Fruit fly (Drosophila melanogaster): ENCODE measurements around the gene chico.

Gene chico

DNA sequence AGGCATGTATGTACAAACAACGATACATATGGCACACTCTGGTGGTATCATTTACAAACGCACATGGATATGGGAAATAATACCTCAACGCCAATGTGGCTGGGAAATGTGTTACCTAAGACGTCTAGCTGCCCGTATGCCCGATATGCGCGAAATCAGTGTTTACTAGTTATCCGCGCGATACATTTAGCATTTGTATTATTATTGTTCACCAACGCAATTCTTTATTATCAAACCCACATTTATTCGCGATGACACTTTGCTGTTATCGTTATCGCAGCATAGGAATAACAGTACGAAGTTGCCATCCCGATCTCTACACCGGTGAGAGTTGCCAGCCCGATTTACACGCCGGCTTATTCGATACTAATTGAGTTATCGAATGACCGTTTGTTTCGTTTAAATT lies at the start of gene chico:
Gene chico, minus strand, starts transcription at position 294 of the 406 bp plus-strand sequence.
- no peak for TF ChIP-seq psq (optimal IDR thresholded peaks at IDR 0.05)
- TF ChIP-seq CG8478 (optimal IDR thresholded peaks at IDR 0.05) = no peak
- TF ChIP-seq pan (optimal IDR thresholded peaks at IDR 0.05) = no peak
- TF ChIP-seq usp (GFP tag; optimal IDR thresholded peaks at IDR 0.05) = no peak
- TF ChIP-seq EcR (GFP tag; optimal IDR thresholded peaks at IDR 0.05) = no peak
- TF ChIP-seq Dll (optimal IDR thresholded peaks at IDR 0.05) = no peak

DNA sequence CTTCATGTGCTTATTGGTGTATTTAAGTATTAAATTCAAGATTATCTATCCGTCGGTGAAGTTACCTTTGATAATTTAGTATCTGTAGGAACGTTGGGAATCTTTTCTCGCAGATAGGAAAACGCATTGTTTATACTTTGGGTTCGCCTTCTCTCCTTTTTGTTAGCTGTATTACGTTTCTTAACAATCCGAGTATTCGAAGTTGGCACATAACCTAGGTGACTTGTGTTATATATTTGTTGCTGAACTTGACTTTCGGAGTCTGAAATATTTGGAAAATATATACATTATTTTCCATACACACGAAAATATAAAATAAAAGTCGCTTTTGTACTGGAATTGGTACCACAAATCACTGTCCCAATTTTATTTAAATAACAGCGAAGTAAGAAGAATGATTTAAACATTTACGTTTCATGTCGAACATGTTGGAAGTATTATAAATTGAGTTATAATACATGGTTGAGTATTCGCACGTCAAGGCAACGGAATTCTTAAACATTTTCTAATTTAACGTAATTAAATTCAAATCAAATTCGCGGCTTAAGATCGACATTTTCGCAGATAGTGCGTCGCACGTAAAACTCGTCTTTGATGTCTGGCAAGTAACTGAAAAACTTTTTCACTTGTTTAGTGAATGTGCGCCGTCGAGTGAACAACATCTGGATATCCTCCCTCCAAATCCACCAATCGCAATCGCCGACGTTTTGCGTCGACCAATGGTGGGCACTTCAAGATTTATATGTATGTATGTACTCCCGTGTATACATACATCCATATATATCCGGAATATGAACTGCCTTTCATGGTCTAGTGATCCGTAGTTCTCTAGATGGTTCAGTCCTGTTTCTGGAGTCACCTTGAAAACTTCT lies 48.2 kb upstream of the chico start, which contains the start of gene Hand:
Gene Hand, minus strand, starts transcription at position 588 of the 872 bp plus-strand sequence.
- TF ChIP-seq EcR (GFP tag; optimal IDR thresholded peaks at IDR 0.05) (no peak), Dll (optimal IDR thresholded peaks at IDR 0.05) (no peak), psq (optimal IDR thresholded peaks at IDR 0.05) (no peak), pan (optimal IDR thresholded peaks at IDR 0.05) (no peak), usp (GFP tag; optimal IDR thresholded peaks at IDR 0.05) (no peak), CG8478 (optimal IDR thresholded peaks at IDR 0.05) (no peak)

DNA sequence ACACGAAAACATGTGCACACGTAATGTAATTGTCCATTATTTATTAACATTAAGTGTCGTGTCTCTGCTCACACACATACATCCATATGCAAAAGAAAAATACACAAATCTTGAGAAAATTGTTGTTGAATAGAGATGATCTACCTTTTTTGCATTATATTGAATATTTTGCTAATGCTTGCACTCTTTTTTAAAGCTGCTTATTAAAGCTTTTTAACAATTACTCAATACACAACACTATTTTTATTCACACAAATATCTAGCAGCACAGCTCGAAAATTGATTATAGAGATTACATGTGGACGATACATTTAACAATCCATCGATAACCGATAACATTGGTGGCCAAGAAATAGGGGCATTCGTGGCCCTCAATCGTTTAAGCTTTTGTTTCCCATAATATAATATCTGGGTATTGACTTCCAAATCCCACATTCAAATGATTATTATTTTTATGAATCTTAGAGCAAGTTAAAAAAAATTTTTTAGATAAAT lies 45.2 kb upstream of the chico start, which contains the start of gene Ufd4:
Gene Ufd4, minus strand, starts transcription at position 300 of the 495 bp plus-strand sequence.
- TF ChIP-seq CG8478 (optimal IDR thresholded peaks at IDR 0.05) = no peak
- TF ChIP-seq usp (GFP tag; optimal IDR thresholded peaks at IDR 0.05) = no peak
- TF ChIP-seq Dll (optimal IDR thresholded peaks at IDR 0.05) = no peak
- TF ChIP-seq EcR (GFP tag; optimal IDR thresholded peaks at IDR 0.05) = no peak
- TF ChIP-seq pan (optimal IDR thresholded peaks at IDR 0.05) = no peak
- TF ChIP-seq psq (optimal IDR thresholded peaks at IDR 0.05) = no peak

DNA sequence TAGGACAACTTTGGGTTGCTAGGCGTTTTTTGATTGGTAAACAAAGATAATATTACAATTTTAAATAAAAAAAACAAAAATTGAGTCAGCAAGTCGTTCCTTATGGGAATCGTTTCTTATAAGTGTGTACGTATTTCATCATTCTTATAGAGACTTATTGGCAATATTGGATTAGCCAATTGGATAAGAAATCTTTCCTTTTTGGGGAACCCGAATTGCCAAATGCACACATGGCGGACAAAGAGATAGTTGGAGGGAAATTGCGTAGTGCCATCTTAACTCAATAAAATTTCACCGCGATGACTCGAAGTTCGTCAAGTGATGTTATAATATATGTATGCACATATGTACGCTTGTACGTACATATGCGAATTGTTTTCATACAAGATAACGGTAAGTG lies 44.4 kb upstream of the chico start:
- TF ChIP-seq EcR (GFP tag; optimal IDR thresholded peaks at IDR 0.05) (no peak), usp (GFP tag; optimal IDR thresholded peaks at IDR 0.05) (no peak), psq (optimal IDR thresholded peaks at IDR 0.05) (no peak), pan (optimal IDR thresholded peaks at IDR 0.05) (no peak), Dll (optimal IDR thresholded peaks at IDR 0.05) (no peak), CG8478 (optimal IDR thresholded peaks at IDR 0.05) (no peak)

DNA sequence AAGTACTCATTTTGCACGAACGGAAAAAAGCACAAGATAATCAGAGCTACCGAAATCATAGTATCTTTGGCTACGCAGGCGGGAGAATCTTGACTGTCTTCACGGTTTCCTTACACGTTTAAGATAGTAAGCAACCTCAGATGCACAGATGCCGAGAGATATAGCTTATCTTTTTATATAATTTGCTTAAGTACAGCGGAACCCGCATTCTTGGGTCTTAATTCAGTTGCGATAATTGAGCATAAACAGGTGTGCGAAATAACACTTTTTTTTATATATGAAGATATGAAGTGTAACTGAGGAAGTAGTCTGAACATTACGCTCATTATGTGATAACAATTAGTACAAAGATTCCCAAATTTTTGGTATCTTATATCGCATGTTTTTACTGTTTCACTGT lies 33.9 kb upstream of the chico start, which contains the start of gene CG34043:
Gene CG34043, minus strand, starts transcription at position 101 of the 400 bp plus-strand sequence.
- TF ChIP-seq Dll (optimal IDR thresholded peaks at IDR 0.05) = no peak
- TF ChIP-seq CG8478 (optimal IDR thresholded peaks at IDR 0.05) = no peak
- TF ChIP-seq EcR (GFP tag; optimal IDR thresholded peaks at IDR 0.05) = no peak
- no peak for TF ChIP-seq usp (GFP tag; optimal IDR thresholded peaks at IDR 0.05)
- no peak for TF ChIP-seq psq (optimal IDR thresholded peaks at IDR 0.05)
- no peak for TF ChIP-seq pan (optimal IDR thresholded peaks at IDR 0.05)

DNA sequence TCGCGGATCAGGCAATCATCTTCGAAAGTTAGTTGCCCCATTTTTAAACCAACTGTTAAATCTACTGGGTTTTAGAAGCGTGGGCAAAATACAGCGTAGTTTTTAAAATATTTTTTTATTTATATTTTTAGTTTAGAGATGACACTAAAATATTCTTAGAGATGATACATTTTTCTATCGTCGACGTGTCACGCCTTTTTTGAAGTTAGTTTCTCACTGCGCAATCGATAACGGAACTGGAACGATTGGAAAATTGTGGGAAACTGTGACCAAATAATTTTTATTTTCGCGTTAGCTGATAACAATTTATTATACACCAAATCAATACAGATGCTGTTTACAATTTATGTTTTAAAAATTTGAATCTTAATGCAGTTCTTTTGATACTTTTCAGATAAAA lies 31.8 kb upstream of the chico start, which contains the start of gene Utx:
Gene Utx, minus strand, starts transcription at position 154 of the 400 bp plus-strand sequence.
- TF ChIP-seq psq (optimal IDR thresholded peaks at IDR 0.05) (no peak), CG8478 (optimal IDR thresholded peaks at IDR 0.05) (no peak), Dll (optimal IDR thresholded peaks at IDR 0.05) (no peak), pan (optimal IDR thresholded peaks at IDR 0.05) (no peak), EcR (GFP tag; optimal IDR thresholded peaks at IDR 0.05) (no peak), usp (GFP tag; optimal IDR thresholded peaks at IDR 0.05) (no peak)

DNA sequence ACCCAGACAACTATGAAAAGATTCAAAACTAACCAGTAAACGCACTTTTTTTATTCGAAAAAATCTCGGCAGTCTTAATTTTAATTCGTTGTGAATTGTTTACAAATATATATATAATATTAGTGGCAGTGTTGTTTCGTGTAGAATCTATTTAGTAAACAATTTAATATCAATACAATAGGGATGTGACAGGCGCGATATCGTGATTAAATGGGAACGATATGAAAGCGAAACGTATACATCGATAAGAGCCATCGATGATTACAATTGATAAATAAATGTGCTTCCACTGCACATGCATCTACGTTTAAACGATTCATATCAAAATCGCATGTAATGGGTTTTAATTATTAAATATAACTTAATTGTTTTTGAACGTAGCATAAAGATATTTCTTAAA lies 30.5 kb upstream of the chico start:
- no peak for TF ChIP-seq CG8478 (optimal IDR thresholded peaks at IDR 0.05)
- TF ChIP-seq Dll (optimal IDR thresholded peaks at IDR 0.05) = no peak
- TF ChIP-seq EcR (GFP tag; optimal IDR thresholded peaks at IDR 0.05) = no peak
- TF ChIP-seq usp (GFP tag; optimal IDR thresholded peaks at IDR 0.05) = no peak
- no peak for TF ChIP-seq pan (optimal IDR thresholded peaks at IDR 0.05)
- TF ChIP-seq psq (optimal IDR thresholded peaks at IDR 0.05) = no peak

DNA sequence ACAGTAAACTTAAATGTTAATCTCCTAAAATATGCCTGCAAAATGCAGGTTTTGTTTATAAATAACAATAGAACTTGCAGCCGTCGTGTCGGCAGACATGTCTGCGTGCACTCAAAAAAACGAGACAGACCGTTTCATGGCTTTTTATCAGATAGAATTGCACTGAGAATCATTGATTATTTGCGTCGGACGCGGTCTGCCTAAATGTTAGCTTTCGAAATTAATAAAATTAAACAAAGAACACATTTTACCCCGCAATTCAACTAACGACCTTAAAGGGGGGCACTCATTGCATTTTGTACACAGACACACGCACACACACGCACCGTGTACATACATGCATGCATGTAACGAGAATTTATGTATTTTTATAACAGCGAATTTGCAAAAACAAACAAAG lies 30.0 kb upstream of the chico start:
- no peak for TF ChIP-seq Dll (optimal IDR thresholded peaks at IDR 0.05)
- no peak for TF ChIP-seq EcR (GFP tag; optimal IDR thresholded peaks at IDR 0.05)
- no peak for TF ChIP-seq psq (optimal IDR thresholded peaks at IDR 0.05)
- no peak for TF ChIP-seq usp (GFP tag; optimal IDR thresholded peaks at IDR 0.05)
- no peak for TF ChIP-seq pan (optimal IDR thresholded peaks at IDR 0.05)
- no peak for TF ChIP-seq CG8478 (optimal IDR thresholded peaks at IDR 0.05)

DNA sequence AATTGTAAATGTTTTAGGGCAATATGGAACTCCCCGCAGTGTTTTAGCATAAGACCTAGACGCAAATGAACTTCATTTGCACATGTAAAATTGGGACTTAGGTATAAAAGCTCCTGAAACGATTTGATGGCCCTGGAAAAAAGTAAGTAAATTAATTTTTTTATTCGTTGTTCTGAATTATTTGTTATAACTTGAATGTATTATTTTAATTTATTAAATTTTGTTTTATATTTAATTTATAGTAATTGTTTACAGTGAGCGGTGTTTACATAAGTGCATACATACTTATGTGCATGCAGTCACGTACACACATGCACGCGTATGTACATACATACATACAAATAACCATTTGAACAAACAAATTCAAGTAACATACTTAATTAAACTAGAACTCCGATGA lies 29.6 kb upstream of the chico start:
- TF ChIP-seq usp (GFP tag; optimal IDR thresholded peaks at IDR 0.05) (no peak), Dll (optimal IDR thresholded peaks at IDR 0.05) (no peak), EcR (GFP tag; optimal IDR thresholded peaks at IDR 0.05) (no peak), pan (optimal IDR thresholded peaks at IDR 0.05) (no peak), psq (optimal IDR thresholded peaks at IDR 0.05) (no peak), CG8478 (optimal IDR thresholded peaks at IDR 0.05) (no peak)

DNA sequence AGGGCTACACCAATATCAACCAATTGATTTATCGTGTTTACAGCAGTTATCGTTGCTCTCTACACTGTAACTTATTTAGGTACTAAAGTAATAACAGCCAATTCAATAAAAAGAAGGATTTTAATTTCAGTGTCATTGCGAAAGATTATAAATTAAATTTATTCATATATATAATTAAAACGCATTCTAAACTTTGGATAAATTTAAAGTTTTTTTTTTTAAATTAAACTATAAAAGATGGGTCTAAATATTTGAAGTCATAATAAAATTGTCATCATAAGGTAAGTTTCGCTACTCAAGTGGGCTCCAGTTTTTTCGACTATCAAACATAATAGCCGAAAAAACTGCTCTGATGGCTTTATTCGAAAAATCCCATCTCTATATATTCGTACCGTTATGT lies 25.3 kb upstream of the chico start, which contains the start of gene trk:
Gene trk, minus strand, starts transcription at position 101 of the 400 bp plus-strand sequence.
- TF ChIP-seq pan (optimal IDR thresholded peaks at IDR 0.05) = no peak
- TF ChIP-seq usp (GFP tag; optimal IDR thresholded peaks at IDR 0.05) = no peak
- TF ChIP-seq CG8478 (optimal IDR thresholded peaks at IDR 0.05) = no peak
- no peak for TF ChIP-seq EcR (GFP tag; optimal IDR thresholded peaks at IDR 0.05)
- no peak for TF ChIP-seq Dll (optimal IDR thresholded peaks at IDR 0.05)
- TF ChIP-seq psq (optimal IDR thresholded peaks at IDR 0.05) = no peak

DNA sequence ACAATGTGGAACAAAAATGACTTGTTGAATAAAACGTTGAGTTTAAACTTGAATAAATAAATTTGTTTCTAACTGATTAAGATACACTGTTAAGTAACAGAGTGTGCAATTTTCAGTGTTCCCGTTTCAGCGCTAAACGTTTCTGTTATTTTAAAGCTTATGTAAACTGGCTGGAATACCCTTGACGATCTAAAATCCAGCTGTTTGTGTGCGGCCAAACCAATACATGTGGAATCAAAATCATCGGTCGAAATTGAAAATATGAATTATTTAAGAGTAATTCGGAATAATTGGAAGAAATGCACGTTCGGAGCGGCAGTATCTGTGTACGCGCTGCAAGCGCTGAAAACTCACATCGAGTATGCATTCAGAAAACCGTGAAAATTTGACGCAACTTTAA lies 23.0 kb upstream of the chico start, which contains the start of gene Mulk:
Gene Mulk, plus strand, starts transcription at position 198 of the 400 bp plus-strand sequence.
- TF ChIP-seq CG8478 (optimal IDR thresholded peaks at IDR 0.05) (no peak), pan (optimal IDR thresholded peaks at IDR 0.05) (no peak), Dll (optimal IDR thresholded peaks at IDR 0.05) (no peak), EcR (GFP tag; optimal IDR thresholded peaks at IDR 0.05) (no peak), psq (optimal IDR thresholded peaks at IDR 0.05) (no peak), usp (GFP tag; optimal IDR thresholded peaks at IDR 0.05) (no peak)

DNA sequence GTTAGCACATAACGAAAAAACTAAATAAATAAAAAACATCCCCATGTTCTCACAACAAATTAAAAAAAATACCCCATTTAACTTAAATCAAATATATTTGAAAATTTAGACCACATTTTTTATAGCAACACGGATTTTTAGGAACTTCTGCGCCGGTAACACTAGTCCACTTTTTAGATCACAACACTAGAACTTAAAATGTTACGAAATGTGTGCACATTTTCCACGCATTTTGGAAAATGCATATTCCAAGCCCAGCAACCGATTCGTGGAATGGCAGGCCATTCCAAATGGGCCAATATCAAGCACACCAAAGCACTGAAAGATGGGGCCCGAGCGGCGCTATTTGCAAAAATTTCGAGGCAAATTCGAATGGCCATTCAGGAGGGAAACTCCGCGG lies 21.8 kb upstream of the chico start, which contains the start of gene CG4957:
Gene CG4957, plus strand, starts transcription at position 185 of the 400 bp plus-strand sequence.
- TF ChIP-seq psq (optimal IDR thresholded peaks at IDR 0.05) = no peak
- no peak for TF ChIP-seq Dll (optimal IDR thresholded peaks at IDR 0.05)
- no peak for TF ChIP-seq usp (GFP tag; optimal IDR thresholded peaks at IDR 0.05)
- no peak for TF ChIP-seq EcR (GFP tag; optimal IDR thresholded peaks at IDR 0.05)
- no peak for TF ChIP-seq CG8478 (optimal IDR thresholded peaks at IDR 0.05)
- no peak for TF ChIP-seq pan (optimal IDR thresholded peaks at IDR 0.05)
